Worm (Caenorhabditis elegans) whole organism, young adult: ENCODE results near the gene edg-1.

Experiments
- B0019.2 ChIP-seq: fragments of 200-800 bp; sonication (Bioruptor generic); conservative IDR thresholded peaks from 2 replicates; pipeline ENCODE4 v1.3.6; 2022; ENCODE audit warnings: missing genetic modification reagents, missing genetic modification characterization, missing compliant biosample characterization
- B0035.1 ChIP-seq: sonication (generic microtip); optimal IDR thresholded peaks from 2 replicates; lab custom pipeline; 2016; ENCODE audit warnings: missing genetic modification characterization, mild to moderate bottlenecking, missing compliant biosample characterization, missing genotype, missing genetic modification reagents
- B0261.1 ChIP-seq: sonication (generic microtip); optimal IDR thresholded peaks from 2 replicates; lab custom pipeline; 2016; ENCODE audit warnings: mild to moderate bottlenecking, missing genetic modification characterization, moderate library complexity, missing compliant biosample characterization
- C06A6.2 ChIP-seq: fragments of 200-800 bp; sonication (Bioruptor generic); conservative IDR thresholded peaks from 2 replicates; pipeline ENCODE4 v1.3.6; 2022; ENCODE audit warnings: missing genetic modification characterization, missing compliant biosample characterization
- D2030.7 ChIP-seq: fragments of 200-800 bp; sonication (Bioruptor generic); IDR thresholded peaks from 2 replicates; pipeline ENCODE4 v1.3.6; 2022; ENCODE audit warnings: missing genetic modification reagents, missing genetic modification characterization, missing compliant biosample characterization
- F10E7.11 ChIP-seq: sonication (generic microtip); optimal IDR thresholded peaks from 2 replicates; lab custom pipeline; 2017; ENCODE audit warnings: mild to moderate bottlenecking, missing genetic modification characterization, moderate library complexity, missing compliant biosample characterization
- F33H1.4 ChIP-seq: fragments of 200-800 bp; sonication (Bioruptor generic); IDR thresholded peaks from 2 replicates; pipeline ENCODE4 v1.3.6; 2022; ENCODE audit warnings: missing genetic modification reagents, missing genetic modification characterization, missing compliant biosample characterization
- F49E8.2 ChIP-seq: sonication (generic microtip); optimal IDR thresholded peaks from 3 replicates; lab custom pipeline; 2017; ENCODE audit warnings: missing genetic modification characterization, mild to moderate bottlenecking, missing compliant biosample characterization, antibody characterized with exemption, moderate library complexity; ENCODE audit not compliant: insufficient read depth
- Y56A3A.18 ChIP-seq: fragments of 200-800 bp; sonication (Bioruptor generic); IDR thresholded peaks from 2 replicates; pipeline ENCODE4 v1.3.6; 2022; ENCODE audit warnings: missing genetic modification reagents, missing genetic modification characterization, missing compliant biosample characterization
- Y79H2A.3 ChIP-seq: fragments of 200-800 bp; sonication (Bioruptor generic); conservative IDR thresholded peaks from 2 replicates; pipeline ENCODE4 v1.3.6; 2022; ENCODE audit warnings: missing genetic modification reagents, missing genetic modification characterization, missing compliant biosample characterization
- ama-1 ChIP-seq, 3 experiments: fragments of 150-350 bp in 1 of 3; sonication (generic microtip) in 2 of 3; optimal IDR thresholded peaks; 2 replicates each; lab custom pipeline; 2014 to 2018; ENCODE audit warnings: missing biosample characterization in 2 of 3, missing genetic modification characterization in 2 of 3, missing genetic modification reagents in 2 of 3
- atf-7 ChIP-seq: sonication (generic microtip); optimal IDR thresholded peaks from 2 replicates; lab custom pipeline; 2017; ENCODE audit warnings: mild to moderate bottlenecking, missing genetic modification characterization, missing compliant biosample characterization
- attf-3 ChIP-seq: fragments of 200-800 bp; sonication (Bioruptor generic); conservative IDR thresholded peaks from 2 replicates; pipeline ENCODE4 v1.3.6; 2022; ENCODE audit warnings: missing genetic modification reagents, missing genetic modification characterization, missing compliant biosample characterization
- attf-5 ChIP-seq: fragments of 200-800 bp; sonication (Bioruptor generic); optimal IDR thresholded peaks from 2 replicates; lab custom pipeline; 2018; ENCODE audit warnings: mild to moderate bottlenecking, missing genetic modification characterization, missing compliant biosample characterization
- cebp-2 ChIP-seq: fragments of 200-800 bp; sonication (Bioruptor generic); IDR thresholded peaks from 2 replicates; pipeline ENCODE4 v1.3.6; 2022; ENCODE audit warnings: missing genetic modification characterization, missing compliant biosample characterization
- ceh-40 ChIP-seq: fragments of 200-800 bp; sonication (Bioruptor generic); IDR thresholded peaks from 2 replicates; pipeline ENCODE4 v1.3.6; 2022; ENCODE audit warnings: missing genetic modification characterization, missing compliant biosample characterization
- ceh-91 ChIP-seq: fragments of 200-800 bp; sonication (Bioruptor generic); IDR thresholded peaks from 2 replicates; pipeline ENCODE4 v1.3.6; 2022; ENCODE audit warnings: missing genetic modification reagents, missing genetic modification characterization, missing compliant biosample characterization
- die-1 ChIP-seq: sonication (generic microtip); optimal IDR thresholded peaks from 2 replicates; lab custom pipeline; 2016; ENCODE audit warnings: missing genotype, mild to moderate bottlenecking, missing genetic modification characterization, missing compliant biosample characterization
- dpl-1 ChIP-seq: fragments of 150-350 bp; optimal IDR thresholded peaks from 2 replicates; lab custom pipeline; 2014; ENCODE audit warnings: missing biosample characterization, missing genetic modification reagents, missing genetic modification characterization
- efl-1 ChIP-seq: fragments of 150-350 bp; optimal IDR thresholded peaks from 2 replicates; lab custom pipeline; 2014; ENCODE audit warnings: missing biosample characterization, missing genetic modification reagents, missing genetic modification characterization
- egl-18 ChIP-seq: fragments of 200-800 bp; sonication (Bioruptor generic); IDR thresholded peaks from 2 replicates; pipeline ENCODE4 v1.3.6; 2022; ENCODE audit warnings: missing genetic modification reagents, missing genetic modification characterization, missing compliant biosample characterization
- ekl-4 ChIP-seq: fragments of 200-800 bp; sonication (Bioruptor generic); IDR thresholded peaks from 2 replicates; pipeline ENCODE4 v1.3.6; 2022; ENCODE audit warnings: missing genetic modification reagents, missing genetic modification characterization, missing compliant biosample characterization
- ets-4 ChIP-seq: fragments of 200-800 bp; sonication (Bioruptor generic); optimal IDR thresholded peaks from 2 replicates; lab custom pipeline; 2018; ENCODE audit warnings: mild to moderate bottlenecking, missing genetic modification characterization, missing compliant biosample characterization
- gei-17 ChIP-seq: fragments of 200-800 bp; sonication (Bioruptor generic); optimal IDR thresholded peaks from 2 replicates; lab custom pipeline; 2018; ENCODE audit warnings: mild to moderate bottlenecking, missing genetic modification characterization, missing compliant biosample characterization
- him-1 ChIP-seq: sonication (generic microtip); optimal IDR thresholded peaks from 2 replicates; lab custom pipeline; 2016; ENCODE audit warnings: missing genotype, missing genetic modification reagents, missing genetic modification characterization, missing compliant biosample characterization
- hlh-12 ChIP-seq: sonication (generic microtip); optimal IDR thresholded peaks from 2 replicates; lab custom pipeline; 2016; ENCODE audit warnings: missing genetic modification characterization, missing compliant biosample characterization
- hlh-26 ChIP-seq: fragments of 200-800 bp; sonication (Bioruptor generic); conservative IDR thresholded peaks from 2 replicates; pipeline ENCODE4 v1.3.6; 2022; ENCODE audit warnings: missing genetic modification reagents, missing genetic modification characterization, missing compliant biosample characterization
- hrde-1 ChIP-seq: sonication (generic microtip); optimal IDR thresholded peaks from 2 replicates; lab custom pipeline; 2016; ENCODE audit warnings: missing genetic modification characterization, mild to moderate bottlenecking, missing compliant biosample characterization, moderate library complexity, missing genotype, missing genetic modification reagents, borderline replicate concordance
- lin-26 ChIP-seq: fragments of 200-800 bp; sonication (Bioruptor generic); IDR thresholded peaks from 2 replicates; pipeline ENCODE4 v1.3.6; 2022; ENCODE audit warnings: missing genetic modification reagents, missing genetic modification characterization, missing compliant biosample characterization
- lin-54 ChIP-seq: fragments of 200-800 bp; sonication (Bioruptor generic); optimal IDR thresholded peaks from 2 replicates; lab custom pipeline; 2018; ENCODE audit warnings: mild to moderate bottlenecking, missing genetic modification characterization, missing compliant biosample characterization
- lsl-1 ChIP-seq: fragments of 200-800 bp; sonication (Bioruptor generic); optimal IDR thresholded peaks from 2 replicates; lab custom pipeline; 2018; ENCODE audit warnings: mild to moderate bottlenecking, missing genetic modification characterization, moderate library complexity, missing compliant biosample characterization
- lsy-27 ChIP-seq: sonication (generic microtip); optimal IDR thresholded peaks from 2 replicates; lab custom pipeline; 2017; ENCODE audit warnings: missing genetic modification characterization, mild to moderate bottlenecking, missing compliant biosample characterization, antibody characterized with exemption, missing genotype, borderline replicate concordance; ENCODE audit not compliant: insufficient read depth
- madf-10 ChIP-seq: sonication (generic microtip); optimal IDR thresholded peaks from 2 replicates; lab custom pipeline; 2016; ENCODE audit warnings: mild to moderate bottlenecking, missing genetic modification characterization, missing compliant biosample characterization
- madf-6 ChIP-seq: fragments of 200-800 bp; sonication (Bioruptor generic); IDR thresholded peaks from 2 replicates; pipeline ENCODE4 v1.3.6; 2022; ENCODE audit warnings: missing genetic modification reagents, missing genetic modification characterization, missing compliant biosample characterization
- mcd-1 ChIP-seq: fragments of 200-800 bp; sonication (Bioruptor generic); IDR thresholded peaks from 2 replicates; pipeline ENCODE4 v1.3.6; 2022; ENCODE audit warnings: missing genetic modification reagents, missing genetic modification characterization, missing compliant biosample characterization
- mel-28 ChIP-seq: sonication (generic microtip); optimal IDR thresholded peaks from 2 replicates; lab custom pipeline; 2016; ENCODE audit warnings: borderline replicate concordance, mild to moderate bottlenecking, missing genetic modification characterization, missing compliant biosample characterization
- mxl-1 ChIP-seq: sonication (generic microtip); optimal IDR thresholded peaks from 2 replicates; lab custom pipeline; 2016; ENCODE audit warnings: missing genetic modification characterization, missing compliant biosample characterization
- nfyb-1 ChIP-seq: fragments of 200-800 bp; sonication (Bioruptor generic); IDR thresholded peaks from 2 replicates; pipeline ENCODE4 v1.3.6; 2022; ENCODE audit warnings: missing genetic modification reagents, missing genetic modification characterization, missing compliant biosample characterization
- nhr-179 ChIP-seq: sonication (generic microtip); optimal IDR thresholded peaks from 2 replicates; lab custom pipeline; 2016; ENCODE audit warnings: mild to moderate bottlenecking, missing genetic modification characterization, missing compliant biosample characterization
- pha-4 ChIP-seq: fragments of 150-350 bp; sonication (generic microtip); optimal IDR thresholded peaks from 2 replicates; lab custom pipeline; 2014; ENCODE audit warnings: missing biosample characterization, missing genetic modification reagents, missing genetic modification characterization
- rec-8 ChIP-seq, 2 experiments: sonication (generic microtip); optimal IDR thresholded peaks; 2 replicates each; lab custom pipeline; 2016; ENCODE audit warnings: mild to moderate bottlenecking in 2 of 2, missing genetic modification characterization in 2 of 2, missing genetic modification reagents in 2 of 2, missing genotype in 2 of 2, missing biosample characterization in 1 of 2, missing compliant biosample characterization in 1 of 2, moderate library complexity in 1 of 2
- tlf-1 ChIP-seq: fragments of 200-800 bp; sonication (Bioruptor generic); optimal IDR thresholded peaks from 2 replicates; lab custom pipeline; 2018; ENCODE audit warnings: mild to moderate bottlenecking, missing genetic modification characterization, missing compliant biosample characterization
- unc-130 ChIP-seq: sonication (generic microtip); optimal IDR thresholded peaks from 2 replicates; lab custom pipeline; 2016; ENCODE audit warnings: missing genetic modification reagents, missing genetic modification characterization, missing compliant biosample characterization
- zfh-2 ChIP-seq: fragments of 200-800 bp; sonication (Bioruptor generic); conservative IDR thresholded peaks from 2 replicates; pipeline ENCODE4 v1.3.6; 2022; ENCODE audit warnings: missing genetic modification reagents, missing genetic modification characterization, missing compliant biosample characterization

Gene edg-1

DNA sequence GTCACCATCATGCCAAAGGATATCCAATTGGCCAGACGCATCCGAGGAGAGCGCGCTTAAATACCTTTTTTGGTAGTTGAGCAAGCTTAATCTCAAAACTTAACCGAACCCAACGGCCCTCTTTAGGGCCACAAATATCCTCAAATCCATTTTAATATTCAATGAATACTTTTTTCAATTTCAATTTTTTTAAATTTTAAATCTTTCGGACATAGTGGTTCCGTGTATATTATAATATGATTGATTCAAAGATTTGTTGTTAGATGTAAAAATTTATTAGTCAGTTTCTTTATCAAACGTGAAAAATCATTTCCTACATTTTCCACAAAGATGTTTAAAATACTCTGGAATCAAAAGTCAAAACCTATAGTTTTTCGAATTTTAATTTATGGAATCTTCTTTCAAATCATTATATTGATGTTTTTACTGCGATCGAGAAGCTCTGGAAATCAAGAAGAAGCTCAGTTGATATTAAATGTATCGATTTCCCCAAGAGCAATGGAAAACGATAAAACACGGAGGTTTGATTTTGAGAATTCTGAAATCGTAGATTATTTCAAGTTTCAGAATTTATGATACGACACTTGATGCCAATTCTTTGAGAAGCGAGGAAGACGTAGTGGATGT is 6.5 kb downstream of the edg-1 start, which contains the start of gene B0035.21 (continued):
- TF ChIP-seq lin-26 (GFP tag; lab: Robert Waterston, UW), result peak; percentile 87
- 0 out of 2 replicates have a peak, but pooled peaks have one; percentile 73 for TF ChIP-seq Y79H2A.3
- 0 out of 2 replicates have a peak, but pooled peaks have one; percentile 15 for TF ChIP-seq B0019.2 (GFP tag; lab: Robert Waterston, UW)
- no peak for TF ChIP-seq zfh-2 (GFP tag; lab: Robert Waterston, UW)
- TF ChIP-seq mxl-1, result no peak
- TF ChIP-seq F49E8.2 (tag; lab: Kevin White, UChicago), result no peak
- TF ChIP-seq D2030.7 (GFP tag; lab: Robert Waterston, UW), result peak; percentile 53
- TF ChIP-seq, all 124 proteins: peak for 24

DNA sequence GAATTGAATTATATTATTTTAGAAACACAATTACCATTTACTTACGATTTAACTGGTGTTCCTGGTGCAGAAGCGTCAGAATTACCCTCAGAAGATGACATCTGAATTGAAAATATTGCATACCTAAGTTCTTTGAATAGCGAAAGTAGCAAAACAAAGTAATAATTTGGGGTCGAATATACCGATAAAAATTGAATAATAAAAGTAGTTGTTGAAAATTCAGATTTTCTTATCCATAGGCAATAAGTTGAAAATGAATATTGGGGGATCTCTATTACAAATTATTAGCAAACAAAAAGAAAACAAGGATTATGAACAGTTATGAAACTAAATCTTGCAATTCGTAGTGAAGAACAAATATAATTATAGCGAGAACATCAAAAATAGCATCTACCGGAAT is 8.7 kb downstream of the edg-1 start, which contains the start of gene leo-1:
Gene leo-1 (minus strand): TSS at position 101 of the 400 bp plus-strand sequence.
- TF ChIP-seq tlf-1 (no peak), hlh-26 (GFP tag; lab: Robert Waterston, UW) (no peak), attf-5 (GFP tag; lab: Kevin White, UChicago) (no peak), attf-3 (GFP tag; lab: Robert Waterston, UW) (no peak), Y56A3A.18 (no peak), mcd-1 (GFP tag; lab: Robert Waterston, UW) (no peak), ceh-91 (GFP tag; lab: Robert Waterston, UW) (no peak), ceh-40 (GFP tag; lab: Robert Waterston, UW) (no peak), gei-17 (GFP tag; lab: Kevin White, UChicago) (no peak), cebp-2 (GFP tag; lab: Robert Waterston, UW) (no peak), madf-10 (no peak), F33H1.4 (GFP tag; lab: Robert Waterston, UW) (no peak), lin-54 (GFP tag; lab: Kevin White, UChicago) (no peak), nhr-179 (tag; lab: Kevin White, UChicago) (no peak), atf-7 (tag; lab: Kevin White, UChicago) (no peak), Y79H2A.3 (no peak), B0035.1 (tag; lab: Kevin White, UChicago) (no peak), rec-8 (tag; optimal IDR thresholded peaks at IDR 0.05; lab: Kevin White, UChicago) (no peak)

DNA sequence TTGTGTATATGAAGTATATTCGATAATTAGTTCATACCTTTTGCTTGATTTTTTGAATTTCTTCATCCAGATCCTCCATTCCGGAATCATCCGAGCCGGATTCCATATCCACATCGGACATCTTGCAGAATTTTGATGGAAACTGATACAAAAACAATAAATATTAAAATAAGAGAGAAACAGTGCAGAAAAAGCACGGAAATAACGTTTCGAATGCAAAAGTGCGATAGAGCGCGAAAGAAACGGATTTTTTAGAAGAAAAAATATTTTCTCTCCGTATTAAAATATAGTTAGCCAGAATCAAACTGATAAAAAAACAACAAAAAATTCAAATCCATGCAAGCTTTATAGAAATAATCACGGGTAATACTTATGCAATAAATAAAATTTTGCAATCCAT is 12.2 kb downstream of the edg-1 start, which contains the start of gene sart-3:
Gene sart-3 (minus strand): TSS at position 219 of the 400 bp plus-strand sequence.
- TF ChIP-seq ama-1 (optimal IDR thresholded peaks at IDR 0.05; lab: Kevin White, UChicago) (no peak), ama-1 (GFP tag; optimal IDR thresholded peaks at IDR 0.05; lab: Kevin White, UChicago) (peak in 1 of 2 experiments; percentile 73), mel-28 (tag; lab: Kevin White, UChicago) (no peak), pha-4 (tag; lab: Kevin White, UChicago) (no peak), die-1 (tag; lab: Kevin White, UChicago) (no peak), lsl-1 (GFP tag; lab: Kevin White, UChicago) (no peak), hlh-12 (tag; lab: Kevin White, UChicago) (no peak), dpl-1 (GFP tag; lab: Kevin White, UChicago) (no peak), egl-18 (GFP tag; lab: Robert Waterston, UW) (no peak), ekl-4 (GFP tag; lab: Robert Waterston, UW) (no peak), F10E7.11 (tag; lab: Kevin White, UChicago) (no peak), unc-130 (GFP tag; lab: Kevin White, UChicago) (no peak), nfyb-1 (GFP tag; lab: Robert Waterston, UW) (no peak), hrde-1 (tag; lab: Kevin White, UChicago) (peak; percentile 45), zfh-2 (GFP tag; lab: Robert Waterston, UW) (no peak), madf-6 (GFP tag; lab: Robert Waterston, UW) (no peak), him-1 (tag; lab: Kevin White, UChicago) (no peak), C06A6.2 (GFP tag; lab: Robert Waterston, UW) (no peak), lsy-27 (no peak), B0261.1 (tag; lab: Kevin White, UChicago) (no peak), lin-54 (GFP tag; lab: Kevin White, UChicago) (peak; percentile 5), efl-1 (no peak), ets-4 (GFP tag; lab: Kevin White, UChicago) (no peak), D2030.7 (GFP tag; lab: Robert Waterston, UW) (no peak)
